Worm (Caenorhabditis elegans) whole organism, early embryonic: ENCODE data around the gene irld-25.

Experiments
- F13C5.2 ChIP-seq: sonication (generic microtip); optimal IDR thresholded peaks from 2 replicates; lab custom pipeline; 2017; ENCODE audit warnings: mild to moderate bottlenecking, missing genetic modification characterization, inconsistent platforms, missing compliant biosample characterization
- aly-1 ChIP-seq: sonication (generic microtip); optimal IDR thresholded peaks from 2 replicates; lab custom pipeline; 2016; ENCODE audit warnings: missing genetic modification characterization, missing compliant biosample characterization
- ama-1 ChIP-seq: fragments of 150-350 bp; optimal IDR thresholded peaks from 2 replicates; lab custom pipeline; 2014
- ceh-13 ChIP-seq: fragments of 200-800 bp; sonication (Bioruptor generic); optimal IDR thresholded peaks from 2 replicates; lab custom pipeline; 2018; ENCODE audit warnings: mild to moderate bottlenecking, missing genetic modification characterization, missing compliant biosample characterization
- ceh-36 ChIP-seq: sonication (generic microtip); optimal IDR thresholded peaks from 2 replicates; lab custom pipeline; 2016; ENCODE audit warnings: missing genetic modification characterization, inconsistent platforms, missing compliant biosample characterization
- ets-7 ChIP-seq: sonication (generic microtip); optimal IDR thresholded peaks from 2 replicates; lab custom pipeline; 2016; ENCODE audit warnings: missing genotype, missing genetic modification characterization, missing compliant biosample characterization
- flt-1 ChIP-seq: fragments of 200-800 bp; sonication (Bioruptor generic); IDR thresholded peaks from 2 replicates; pipeline ENCODE4 v1.3.6; 2022; ENCODE audit warnings: missing genetic modification characterization, missing compliant biosample characterization
- hmbx-1 ChIP-seq: sonication (generic microtip); optimal IDR thresholded peaks from 2 replicates; lab custom pipeline; 2016; ENCODE audit warnings: mild to moderate bottlenecking, missing genetic modification characterization, missing compliant biosample characterization
- hmg-4 ChIP-seq: fragments of 200-800 bp; sonication (Bioruptor generic); optimal IDR thresholded peaks from 2 replicates; lab custom pipeline; 2018; ENCODE audit warnings: mild to moderate bottlenecking, missing genetic modification characterization, missing compliant biosample characterization
- hnd-1 ChIP-seq: sonication (generic microtip); optimal IDR thresholded peaks from 2 replicates; lab custom pipeline; 2016; ENCODE audit warnings: missing genetic modification characterization, missing compliant biosample characterization
- sea-1 ChIP-seq: fragments of 200-800 bp; sonication (Bioruptor generic); conservative IDR thresholded peaks from 2 replicates; pipeline ENCODE4 v1.3.6; 2022; ENCODE audit warnings: missing genetic modification characterization, missing compliant biosample characterization
- tbx-11 ChIP-seq: fragments of 200-800 bp; sonication (Bioruptor generic); IDR thresholded peaks from 2 replicates; pipeline ENCODE4 v1.3.6; 2022; ENCODE audit warnings: missing genetic modification characterization, missing compliant biosample characterization

ce11 chrV:15221330-15221729 is at the start of gene irld-25:
- TF ChIP-seq aly-1 (tag; lab: Kevin White, UChicago): no peak
- no peak for TF ChIP-seq F13C5.2 (tag; lab: Kevin White, UChicago)
- no peak for TF ChIP-seq sea-1 (GFP tag; lab: Robert Waterston, UW)
- TF ChIP-seq hnd-1: no peak
- no peak for TF ChIP-seq ceh-36 (tag; lab: Kevin White, UChicago)
- no peak for TF ChIP-seq ets-7 (tag; lab: Kevin White, UChicago)
- TF ChIP-seq hmg-4 (GFP tag; lab: Kevin White, UChicago): no peak
- no peak for TF ChIP-seq ama-1 (lab: Kevin White, UChicago)
- TF ChIP-seq tbx-11 (GFP tag; lab: Robert Waterston, UW): no peak
- TF ChIP-seq flt-1 (GFP tag; lab: Robert Waterston, UW): no peak
- TF ChIP-seq hmbx-1 (tag; lab: Kevin White, UChicago): no peak
- no peak for TF ChIP-seq ceh-13 (GFP tag; lab: Kevin White, UChicago)
